Worm (Caenorhabditis elegans) whole organism, L1 larva: Measurements from ENCODE around the gene men-1.

Source experiments
- aly-2 ChIP-seq: fragments of 150-350 bp; optimal IDR thresholded peaks from 2 replicates; lab custom pipeline; 2014; ENCODE audit warnings: missing biosample characterization, missing genetic modification characterization
- dpl-1 ChIP-seq, 3 experiments: fragments of 150-350 bp in 2 of 3; sonication (generic microtip) in 1 of 3; optimal IDR thresholded peaks; 2 replicates each; lab custom pipeline; 2014 to 2017; ENCODE audit warnings: missing biosample characterization in 3 of 3, missing genetic modification characterization in 3 of 3, missing genetic modification reagents in 3 of 3
- fkh-10 ChIP-seq: sonication (generic microtip); optimal IDR thresholded peaks from 2 replicates; lab custom pipeline; 2017; ENCODE audit warnings: missing biosample characterization, missing genetic modification reagents, missing genetic modification characterization
- lir-3 ChIP-seq: sonication (generic microtip); optimal IDR thresholded peaks from 2 replicates; lab custom pipeline; 2016; ENCODE audit warnings: mild to moderate bottlenecking, missing genetic modification characterization, moderate library complexity, missing compliant biosample characterization; ENCODE audit not compliant: poor library complexity
- lsy-2 ChIP-seq, 2 experiments: fragments of 150-350 bp; optimal IDR thresholded peaks; 2 replicates each; lab custom pipeline; 2014; ENCODE audit warnings: missing biosample characterization in 2 of 2, missing genetic modification characterization in 2 of 2
- mep-1 ChIP-seq: fragments of 150-350 bp; optimal IDR thresholded peaks from 2 replicates; lab custom pipeline; 2014; ENCODE audit warnings: missing biosample characterization, missing genetic modification characterization
- nhr-20 ChIP-seq: sonication (generic microtip); optimal IDR thresholded peaks from 2 replicates; lab custom pipeline; 2016; ENCODE audit warnings: mild to moderate bottlenecking, missing genetic modification characterization, missing compliant biosample characterization
- nhr-28 ChIP-seq: fragments of 150-350 bp; optimal IDR thresholded peaks from 2 replicates; lab custom pipeline; 2014; ENCODE audit warnings: missing biosample characterization, missing genetic modification characterization
- nhr-76 ChIP-seq: sonication (generic microtip); optimal IDR thresholded peaks from 2 replicates; lab custom pipeline; 2017; ENCODE audit warnings: missing biosample characterization, missing genetic modification characterization
- nhr-84 ChIP-seq: sonication (generic microtip); optimal IDR thresholded peaks from 2 replicates; lab custom pipeline; 2017; ENCODE audit warnings: missing biosample characterization, missing genetic modification characterization
- nhr-85 ChIP-seq: sonication (generic microtip); peaks from one replicate; lab custom pipeline; 2016; ENCODE audit warnings: missing genetic modification characterization, inconsistent platforms, missing compliant biosample characterization
- pqm-1 ChIP-seq: sonication (generic microtip); optimal IDR thresholded peaks from 3 replicates; lab custom pipeline; 2017; ENCODE audit warnings: missing biosample characterization, missing genetic modification characterization
- unc-130 ChIP-seq: fragments of 150-350 bp; optimal IDR thresholded peaks from 2 replicates; lab custom pipeline; 2017; ENCODE audit warnings: missing biosample characterization, missing genetic modification characterization, inconsistent platforms
- ztf-11 ChIP-seq, 2 experiments: sonication (generic microtip); optimal IDR thresholded peaks; 2 replicates each; lab custom pipeline; 2016 to 2017; ENCODE audit warnings: missing genetic modification characterization in 2 of 2, missing biosample characterization in 1 of 2, missing compliant biosample characterization in 1 of 2

DNA sequence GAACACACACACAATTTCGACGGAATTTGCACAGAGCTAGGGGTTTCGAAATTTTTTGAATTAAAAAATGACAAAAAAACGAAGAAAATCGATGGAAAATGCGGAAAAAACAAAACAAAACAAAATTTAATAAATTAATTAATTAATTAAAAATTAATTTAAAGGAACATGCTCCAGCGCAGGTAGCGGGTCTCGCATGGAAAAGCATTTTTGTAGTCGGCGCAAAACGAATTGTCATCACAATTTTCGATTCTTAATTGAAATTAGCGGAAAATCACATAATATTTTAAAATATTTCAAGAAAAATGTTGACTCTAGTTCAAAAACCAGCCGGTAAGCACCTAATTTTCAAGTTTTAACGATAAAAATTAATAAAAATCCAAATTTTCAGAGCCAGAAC lies 42.5 kb upstream of the men-1 start, which contains the start of gene Y54G11A.3:
- TF ChIP-seq pqm-1 (tag; lab: Kevin White, UChicago), result no peak
- TF ChIP-seq aly-2 (tag; lab: Kevin White, UChicago), result no peak
- TF ChIP-seq nhr-84 (tag; lab: Kevin White, UChicago), result no peak
- TF ChIP-seq ztf-11 (tag; optimal IDR thresholded peaks at IDR 0.05; lab: Kevin White, UChicago), result no peak
- TF ChIP-seq nhr-20, result no peak
- no peak for TF ChIP-seq lsy-2 (tag; optimal IDR thresholded peaks at IDR 0.05; lab: Kevin White, UChicago)
- no peak for TF ChIP-seq fkh-10 (GFP tag; lab: Kevin White, UChicago)
- TF ChIP-seq nhr-76, result no peak
- no peak for TF ChIP-seq dpl-1 (GFP tag; optimal IDR thresholded peaks at IDR 0.05; lab: Kevin White, UChicago)
- TF ChIP-seq nhr-85 (tag; lab: Kevin White, UChicago), result no peak
- no peak for TF ChIP-seq unc-130 (tag; lab: Kevin White, UChicago)
- TF ChIP-seq nhr-28 (tag; lab: Kevin White, UChicago), result no peak
- TF ChIP-seq mep-1 (tag; lab: Kevin White, UChicago), result no peak
- TF ChIP-seq lir-3 (tag; lab: Kevin White, UChicago), result no peak
